Worm (Caenorhabditis elegans) whole organism, dauer: ENCODE measurements around the gene C06E4.6.

ENCODE experiments used
- unc-62 ChIP-seq: sonication (generic microtip); optimal IDR thresholded peaks from 2 replicates; lab custom pipeline; 2017; ENCODE audit warnings: missing biosample characterization, missing genetic modification reagents, missing genetic modification characterization

The C06E4.6 gene

DNA sequence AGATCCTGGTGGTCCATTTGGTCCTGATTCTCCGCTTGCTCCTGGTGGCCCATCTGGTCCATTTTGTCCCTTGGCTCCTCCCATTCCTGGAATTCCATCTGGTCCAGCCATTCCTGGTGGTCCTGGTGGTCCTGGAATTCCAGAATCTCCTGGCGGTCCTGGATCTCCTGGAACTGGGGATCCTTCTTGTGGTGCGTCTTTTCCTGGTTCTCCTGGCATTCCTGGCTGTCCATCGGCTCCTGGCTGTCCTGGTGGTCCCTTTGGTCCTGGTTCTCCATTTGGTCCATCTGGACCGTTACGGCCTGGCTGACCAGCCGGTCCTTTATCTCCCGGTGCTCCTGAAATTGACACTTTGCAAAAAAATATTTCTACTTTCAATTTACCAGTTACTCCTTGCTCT lies 12.5 kb downstream of the C06E4.6 start:
- no peak for TF ChIP-seq unc-62

ce11 chrIV:7243913-7244312 lies 14.2 kb downstream of the C06E4.6 start, which contains the start of gene afmd-1:
Gene afmd-1, plus strand, starts transcription at chrIV:7244228.
- no peak for TF ChIP-seq unc-62

- no peak for TF ChIP-seq unc-62
Measured at ce11 chrIV:7242220-7242789, 15.8 kb downstream of the C06E4.6 start, which contains the start of gene gstk-2. Gene gstk-2, minus strand, starts transcription at chrIV:7242270.

DNA sequence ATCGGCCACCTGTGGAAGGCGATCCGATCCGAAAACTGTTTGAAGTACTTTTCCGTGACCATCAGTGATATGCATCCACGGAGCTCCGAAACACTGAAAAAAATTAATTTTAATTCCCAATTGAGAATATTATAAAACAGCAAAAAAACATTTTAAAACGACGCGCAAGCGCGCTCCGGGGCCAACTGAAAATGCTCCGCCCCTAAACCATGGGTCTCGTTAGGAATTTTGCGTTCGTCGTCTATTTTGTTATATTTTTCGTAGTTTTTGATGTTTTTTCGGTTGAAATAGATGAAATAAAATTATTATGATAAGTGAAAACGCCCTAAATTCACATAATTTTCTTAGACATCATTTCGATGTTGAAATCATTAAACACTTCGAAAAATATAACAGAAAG lies 17.5 kb downstream of the C06E4.6 start:
- no peak for TF ChIP-seq unc-62

DNA sequence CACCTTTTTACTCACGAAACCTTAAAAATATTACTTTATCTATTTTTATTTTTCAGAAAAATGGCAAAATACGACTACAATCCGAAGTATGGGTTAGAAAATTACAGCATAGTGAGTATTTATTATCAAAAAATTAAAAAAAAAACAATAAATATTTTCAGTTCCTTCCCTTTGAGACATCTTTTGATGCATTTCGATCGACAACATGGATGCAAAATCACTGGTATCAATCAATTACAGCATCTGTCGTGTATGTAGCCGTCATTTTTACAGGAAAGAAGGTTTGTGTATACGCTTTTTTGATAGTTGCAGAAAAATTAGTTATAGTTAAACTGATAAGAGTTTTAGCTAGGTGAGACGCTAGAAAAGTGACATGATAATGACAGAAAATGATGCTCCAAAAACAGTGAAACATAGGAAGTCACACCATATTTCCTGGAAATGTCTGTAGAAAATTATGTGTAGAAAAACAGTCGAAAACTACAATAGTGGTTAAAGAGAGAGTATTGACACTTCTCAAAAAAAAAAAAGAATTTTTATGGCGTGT lies 20.4 kb downstream of the C06E4.6 start, which contains the start of gene elo-3:
TSS of gene elo-3 (plus strand) at position 51 of the 547 bp plus-strand sequence.
- no peak for TF ChIP-seq unc-62

DNA sequence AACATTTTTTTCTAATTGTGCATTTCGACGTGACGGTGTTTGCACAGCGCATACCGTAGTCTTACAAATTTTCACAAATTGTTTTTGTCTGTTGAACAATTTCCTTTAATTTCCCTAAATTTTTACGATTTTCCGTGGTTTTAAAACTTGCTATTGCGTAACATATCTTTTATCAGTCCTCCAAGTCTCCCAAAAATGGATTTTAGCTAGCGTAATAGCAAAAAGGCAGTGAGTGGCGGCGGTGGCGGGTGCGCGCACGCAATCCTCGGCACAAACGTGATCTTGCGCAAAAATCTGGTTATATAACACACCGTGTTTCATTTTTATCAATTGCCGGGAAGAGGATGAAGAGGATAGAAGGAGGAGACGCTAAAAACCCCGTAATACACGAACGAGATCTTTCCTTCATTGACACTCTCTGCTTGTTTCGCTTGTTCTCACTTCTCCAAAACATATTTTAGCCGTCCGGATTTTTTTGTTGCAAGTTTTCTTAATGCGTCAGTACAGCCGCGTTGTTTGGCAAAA lies 21.8 kb downstream of the C06E4.6 start:
- TF ChIP-seq unc-62: no peak

DNA sequence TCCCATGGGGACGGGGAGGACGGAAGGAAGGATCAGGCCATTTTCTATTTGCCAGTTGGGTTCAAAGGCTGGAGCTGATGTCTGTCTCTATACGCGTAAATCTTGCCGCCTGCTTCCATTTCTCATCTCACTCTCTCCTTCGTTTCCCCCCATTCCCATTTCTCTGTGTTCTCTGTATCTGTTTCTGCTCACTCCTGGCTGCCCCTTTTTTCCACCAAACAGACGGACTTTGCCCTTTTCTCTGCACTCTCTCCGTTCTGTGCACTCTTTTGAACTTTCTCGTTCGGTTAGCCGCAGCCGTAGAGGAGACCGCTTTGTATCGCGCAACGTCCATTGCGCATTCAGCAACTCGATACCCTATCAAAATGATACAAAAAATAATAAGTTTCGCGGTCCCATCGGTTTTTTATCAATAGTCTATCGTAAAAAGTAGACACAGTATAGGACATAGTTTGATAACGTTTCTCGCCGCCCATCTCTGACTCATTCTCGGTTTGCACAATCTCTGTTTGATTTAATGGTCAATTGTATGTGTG lies 22.7 kb downstream of the C06E4.6 start:
- TF ChIP-seq unc-62: no peak

- TF ChIP-seq unc-62: no peak
Measured at ce11 chrIV:7234623-7235022, 23.5 kb downstream of the C06E4.6 start.

DNA sequence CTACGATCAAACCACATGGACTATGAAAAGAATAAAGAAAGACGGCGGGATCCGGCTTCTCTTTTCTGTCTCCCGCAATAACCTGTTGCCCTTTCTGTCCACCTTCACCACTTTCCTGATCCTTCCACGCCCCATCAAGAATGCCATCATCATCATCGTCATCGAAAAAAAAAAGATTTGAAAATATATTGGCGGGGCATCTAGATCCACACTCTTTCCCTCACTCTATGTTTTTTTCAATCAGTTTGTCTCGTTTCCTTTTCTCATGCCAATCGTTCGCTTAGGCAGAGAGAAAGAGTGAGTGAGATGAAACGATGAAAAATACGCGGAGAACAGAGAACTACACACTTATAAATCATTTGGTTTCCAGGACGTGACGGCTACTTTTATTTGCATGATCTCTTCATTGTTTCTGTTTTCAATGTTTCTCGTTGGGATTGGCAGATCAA lies 24.5 kb downstream of the C06E4.6 start:
- no peak for TF ChIP-seq unc-62

- TF ChIP-seq unc-62: no peak
Measured at ce11 chrIV:7230935-7231334, 27.2 kb downstream of the C06E4.6 start, which contains the start of gene D2024.4. Gene D2024.4, plus strand, starts transcription at chrIV:7231235.

ce11 chrIV:7230198-7230597 lies 27.9 kb downstream of the C06E4.6 start, which contains the start of gene cap-1:
Gene cap-1, minus strand, starts transcription at chrIV:7230223.
- no peak for TF ChIP-seq unc-62

- TF ChIP-seq unc-62: no peak
Measured at ce11 chrIV:7228208-7228607, 29.9 kb downstream of the C06E4.6 start, which contains the start of gene D2024.5. Gene D2024.5, minus strand, starts transcription at chrIV:7228308.

ce11 chrIV:7227072-7227471 lies 31.0 kb downstream of the C06E4.6 start, which contains the start of gene R13A1.10:
Gene R13A1.10, minus strand, starts transcription at chrIV:7227172.
- TF ChIP-seq unc-62: no peak

DNA sequence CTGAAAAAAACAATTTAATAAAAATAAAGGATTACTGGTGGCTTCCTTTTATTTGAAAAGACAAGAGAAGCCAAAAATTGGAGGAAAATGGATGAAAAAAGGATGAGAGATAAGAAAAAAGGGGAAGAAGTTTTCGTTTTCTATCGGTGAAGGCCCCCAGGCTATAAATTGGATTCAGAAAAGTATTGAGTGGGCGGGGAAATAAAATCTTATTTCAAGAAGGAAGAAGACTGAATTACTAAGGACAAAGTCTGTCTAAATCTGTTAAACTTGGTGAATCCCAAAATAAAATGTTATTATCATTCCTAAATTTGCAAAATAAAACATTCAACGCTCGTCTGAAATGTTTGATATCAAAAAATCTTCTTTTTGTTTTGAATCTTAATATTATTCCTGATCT lies 36.0 kb downstream of the C06E4.6 start:
- no peak for TF ChIP-seq unc-62

- TF ChIP-seq unc-62: no peak
Measured at ce11 chrIV:7219398-7220087, 38.6 kb downstream of the C06E4.6 start, which contains the start of the genes glb-23 and R13A1.1. Gene glb-23, minus strand, starts transcription at chrIV:7219498. Gene R13A1.1, plus strand, starts transcription at chrIV:7220037.

- TF ChIP-seq unc-62: no peak
Measured at ce11 chrIV:7216210-7216609, 41.9 kb downstream of the C06E4.6 start.

DNA sequence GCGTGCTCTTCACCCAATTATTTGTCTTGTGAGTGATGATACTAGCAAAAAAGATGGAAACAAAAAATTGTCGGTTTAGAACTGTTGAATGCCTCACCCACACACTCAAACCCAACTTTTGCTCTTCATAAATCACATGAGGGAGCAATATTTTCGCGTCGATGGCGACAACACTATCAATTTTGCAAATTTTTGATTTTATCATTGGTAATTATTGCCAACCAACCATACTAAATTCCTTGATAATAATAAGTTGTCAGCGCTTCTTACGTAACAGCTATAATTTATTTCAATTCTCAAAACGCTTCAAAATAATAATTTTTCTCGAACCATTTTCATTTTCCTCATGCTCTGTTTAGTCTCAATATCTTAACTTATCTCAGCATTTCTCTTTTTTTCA lies 45.3 kb downstream of the C06E4.6 start:
- TF ChIP-seq unc-62: no peak
